Worm (Caenorhabditis elegans) whole organism, L4/young adult: Measurements from ENCODE around the gene wdfy-3.
"Not testable (repeated sequence)": the region's sequence is repeated elsewhere in the genome, so short reads cannot be mapped to it uniquely, and the experiment has no call there.

ENCODE experiments used
- W03F9.2 ChIP-seq: fragments of 150-350 bp; optimal IDR thresholded peaks from 2 replicates; lab custom pipeline; 2014; ENCODE audit warnings: missing biosample characterization, missing genetic modification characterization
- dao-5 ChIP-seq: sonication (generic microtip); optimal IDR thresholded peaks from 2 replicates; lab custom pipeline; 2016; ENCODE audit warnings: missing genotype, missing genetic modification characterization, moderate library complexity, missing compliant biosample characterization
- him-1 ChIP-seq: sonication (generic microtip); optimal IDR thresholded peaks from 2 replicates; lab custom pipeline; 2016; ENCODE audit warnings: missing genotype, missing genetic modification reagents, missing genetic modification characterization, missing compliant biosample characterization

DNA sequence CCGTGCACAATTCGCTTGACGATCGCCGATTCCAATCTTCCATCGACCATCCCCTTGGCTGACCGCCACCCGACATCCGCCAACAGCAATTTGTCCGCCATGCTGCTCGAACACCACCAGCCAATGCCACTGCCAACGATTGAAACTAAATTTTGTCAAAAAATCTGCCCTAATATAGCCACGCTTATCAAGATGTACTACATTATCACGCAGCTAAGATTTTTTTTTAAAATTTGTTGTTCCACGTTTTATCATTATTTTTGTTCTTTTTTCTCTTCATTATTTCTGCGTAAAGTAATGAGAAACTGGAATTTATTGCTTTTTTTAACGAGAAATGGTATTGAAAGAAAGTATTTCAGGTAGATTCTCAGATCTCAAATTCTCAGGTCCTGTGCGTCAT, 13.9 kb upstream of the wdfy-3 start, which contains the start of gene C26H9A.3:
- TF ChIP-seq W03F9.2; him-1 (tag; lab: Kevin White, UChicago); dao-5: not testable (repeated sequence)
